Fruit fly (Drosophila melanogaster): Measurements from ENCODE around the gene CG42376.

Gene CG42376

DNA sequence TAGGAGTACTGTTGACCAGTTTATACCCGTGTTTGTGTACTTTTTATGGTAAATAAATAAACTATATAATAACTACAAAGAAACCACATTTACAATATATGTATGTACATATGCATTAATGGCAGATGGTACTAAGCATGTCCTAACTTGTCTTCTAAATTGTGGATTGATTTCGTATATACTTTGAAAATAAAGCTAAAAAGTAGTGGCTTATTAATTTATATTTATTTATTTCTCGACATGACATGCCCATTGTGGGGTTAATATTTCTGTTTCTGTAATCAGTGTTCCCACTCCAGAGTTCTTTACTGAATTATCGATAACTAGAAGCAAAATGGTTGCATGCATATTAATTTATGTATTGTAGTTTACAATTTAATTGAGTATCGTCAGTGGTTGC, 693 bp downstream of the CG42376 start, which contains the start of gene cin (continued):
- peak; percentile 12 for TF ChIP-seq CG12299 (tag; optimal IDR thresholded peaks at IDR 0.05)
- TF ChIP-seq CG4282 (GFP tag; optimal IDR thresholded peaks at IDR 0.05) = no peak
- TF ChIP-seq CG13123 (GFP tag; optimal IDR thresholded peaks at IDR 0.05) = no peak
- TF ChIP-seq unpg (GFP tag; optimal IDR thresholded peaks at IDR 0.05) = peak; percentile 46
- TF ChIP-seq CG12659 (GFP tag; optimal IDR thresholded peaks at IDR 0.05) = peak; percentile 37
- peak; percentile 13 for TF ChIP-seq CG17359 (tag; optimal IDR thresholded peaks at IDR 0.05)
- peak; percentile 21 for TF ChIP-seq CG15696 (tag; optimal IDR thresholded peaks at IDR 0.05)
- peak; percentile 73 for TF ChIP-seq gem (tag; optimal IDR thresholded peaks at IDR 0.05)
- TF ChIP-seq trem (tag; optimal IDR thresholded peaks at IDR 0.05) = peak; percentile 30
- TF ChIP-seq Max (GFP tag; optimal IDR thresholded peaks at IDR 0.05) = peak; percentile 24
- TF ChIP-seq tio (GFP tag; optimal IDR thresholded peaks at IDR 0.05) = peak; percentile 41
- TF ChIP-seq B-H2 (GFP tag; optimal IDR thresholded peaks at IDR 0.05) = peak; percentile 3
- peak; percentile 16 for TF ChIP-seq sug (tag; optimal IDR thresholded peaks at IDR 0.05)
- no peak for TF ChIP-seq D (optimal IDR thresholded peaks at IDR 0.05)
- TF ChIP-seq D (GFP tag; optimal IDR thresholded peaks at IDR 0.05) = no peak
- TF ChIP-seq CG10267 (tag; optimal IDR thresholded peaks at IDR 0.05) = peak; percentile 34
- TF ChIP-seq Xbp1 (GFP tag; optimal IDR thresholded peaks at IDR 0.05) = peak; percentile 37
- no peak for TF ChIP-seq Bdp1 (GFP tag; optimal IDR thresholded peaks at IDR 0.05)
- TF ChIP-seq hkb (optimal IDR thresholded peaks at IDR 0.05) = no peak
- 0 out of 2 replicates have a peak, but pooled peaks have one; percentile 33 for TF ChIP-seq hkb (GFP tag; IDR thresholded peaks at IDR 0.05)
- TF ChIP-seq phol (tag; optimal IDR thresholded peaks at IDR 0.05) = peak; percentile 62
- no peak for TF ChIP-seq disco-r (GFP tag; optimal IDR thresholded peaks at IDR 0.05)
- peak; percentile 15 for TF ChIP-seq Chrac-16 (GFP tag; optimal IDR thresholded peaks at IDR 0.05)
- TF ChIP-seq caup (GFP tag; optimal IDR thresholded peaks at IDR 0.05; ENCODE audit: severe bottlenecking) = peak; percentile 22
- TF ChIP-seq D19B (GFP tag; optimal IDR thresholded peaks at IDR 0.05) = peak; percentile 20
- 0 out of 2 replicates have a peak, but pooled peaks have one; percentile 36 for TF ChIP-seq vvl (GFP tag; IDR thresholded peaks at IDR 0.05)
- peak; percentile 75 for TF ChIP-seq CG18262 (tag; optimal IDR thresholded peaks at IDR 0.05)
- TF ChIP-seq fd96Cb (tag; optimal IDR thresholded peaks at IDR 0.05) = peak; percentile 17
- no peak for TF ChIP-seq odd (GFP tag; optimal IDR thresholded peaks at IDR 0.05)
- peak in 1 of 2 experiments; percentile 47 for TF ChIP-seq bsh (GFP tag; optimal IDR thresholded peaks at IDR 0.05)
- peak; percentile 5 for TF ChIP-seq gcm (GFP tag; optimal IDR thresholded peaks at IDR 0.05)
- peak; percentile 31 for TF ChIP-seq az2 (GFP tag; optimal IDR thresholded peaks at IDR 0.05)
- TF ChIP-seq CG12391 (tag; optimal IDR thresholded peaks at IDR 0.05) = peak; percentile 55
- TF ChIP-seq nmo (GFP tag; optimal IDR thresholded peaks at IDR 0.05) = peak; percentile 57
- peak; percentile 47 for TF ChIP-seq ind (GFP tag; optimal IDR thresholded peaks at IDR 0.05)
- TF ChIP-seq CG8281 (tag; optimal IDR thresholded peaks at IDR 0.05) = no peak
- peak; percentile 21 for TF ChIP-seq CG13296 (GFP tag; optimal IDR thresholded peaks at IDR 0.05)
- no peak for TF ChIP-seq Abd-B (GFP tag; optimal IDR thresholded peaks at IDR 0.05)
- TF ChIP-seq prd (optimal IDR thresholded peaks at IDR 0.05) = no peak
- 0 out of 3 replicates have a peak, but pooled peaks have one; percentile 46 for TF ChIP-seq prd (GFP tag; IDR thresholded peaks at IDR 0.05)
- peak; percentile 26; the same call in 1 of the 2 replicates for TF ChIP-seq Atf6 (GFP tag; IDR thresholded peaks at IDR 0.05)
- TF ChIP-seq CG4404 (GFP tag; IDR thresholded peaks at IDR 0.05) = peak; percentile 26; the same call in 1 of the 2 replicates
- TF ChIP-seq bigmax (GFP tag; optimal IDR thresholded peaks at IDR 0.05) = no peak
- peak; percentile 7 for TF ChIP-seq CG17385 (GFP tag; optimal IDR thresholded peaks at IDR 0.05)
- peak; percentile 59 for TF ChIP-seq stwl (tag; optimal IDR thresholded peaks at IDR 0.05)
- TF ChIP-seq dysf (GFP tag; IDR thresholded peaks at IDR 0.05) = peak; percentile 42; the same call in 1 of the 3 replicates
- TF ChIP-seq CG3281 (GFP tag; optimal IDR thresholded peaks at IDR 0.05) = peak; percentile 44
- TF ChIP-seq CG13775 (GFP tag; optimal IDR thresholded peaks at IDR 0.05) = peak; percentile 39
- TF ChIP-seq CG2120 (GFP tag; optimal IDR thresholded peaks at IDR 0.05) = peak; percentile 50
- no peak for TF ChIP-seq ab (GFP tag; optimal IDR thresholded peaks at IDR 0.05)

Measured in whole organism, embryonic.